Fruit fly (Drosophila melanogaster) whole organism, pupa: ENCODE measurements around the gene Rab7.

Experiments used
- CG32121 ChIP-seq: fragments of 200-800 bp; sonication (Bioruptor generic); IDR thresholded peaks from 2 replicates; pipeline ENCODE4 v1.3.6; 2022; ENCODE audit warnings: missing biosample characterization, missing genetic modification characterization
- Pif1A ChIP-seq: fragments of 200-800 bp; sonication (Bioruptor generic); optimal IDR thresholded peaks from 3 replicates; lab custom pipeline; 2016; ENCODE audit warnings: missing biosample characterization, missing genetic modification characterization

DNA sequence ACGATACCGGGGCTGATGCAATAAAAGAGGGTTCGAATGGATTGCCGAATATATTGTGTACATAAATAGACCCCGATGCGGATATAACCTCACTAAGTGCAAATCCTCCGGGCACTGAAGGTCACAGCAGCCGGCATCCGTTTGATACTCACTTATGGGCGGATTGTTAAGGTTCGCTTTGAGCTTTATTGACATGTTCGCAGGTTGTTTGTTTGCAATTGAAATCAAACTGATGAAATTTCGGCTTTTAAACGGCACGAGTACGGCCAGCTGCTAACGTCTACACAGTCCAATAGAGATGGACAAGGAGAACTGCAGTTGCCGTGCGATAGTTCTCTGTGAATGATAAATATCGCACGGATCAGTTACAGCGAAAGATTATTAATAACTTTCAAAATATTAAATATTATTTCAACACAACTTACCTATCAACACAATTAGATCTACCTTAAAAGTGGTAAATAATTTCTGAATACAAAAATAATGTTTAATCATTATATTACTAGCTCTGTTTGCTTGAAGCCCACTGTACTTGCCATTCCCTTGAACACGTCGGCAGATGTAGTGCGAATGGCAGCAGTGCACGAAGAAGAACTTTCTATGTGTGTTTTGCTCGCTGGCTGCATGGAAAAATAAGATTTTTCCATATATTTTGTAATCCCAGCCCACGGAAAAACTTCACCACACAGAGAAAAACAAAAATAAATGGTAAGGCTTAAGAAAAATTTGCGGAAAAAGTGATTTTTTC, 34.5 kb upstream of the Rab7 start, which contains the start of the genes GluProRS and AP-1sigma:
- TF ChIP-seq CG32121 (GFP tag; lab: Robert Waterston, UW) (peak; percentile 91), Pif1A (peak; percentile 81)
